Worm (Caenorhabditis elegans) whole organism, L4 larva: ENCODE results near the gene F55B11.6.

Experiments
- T26A8.4 ChIP-seq: fragments of 200-800 bp; sonication (Bioruptor generic); IDR thresholded peaks from 2 replicates; pipeline ENCODE4 v1.3.6; 2022; ENCODE audit warnings: missing genetic modification characterization, missing compliant biosample characterization
- aly-2 ChIP-seq: sonication (generic microtip); optimal IDR thresholded peaks from 2 replicates; lab custom pipeline; 2018; ENCODE audit warnings: missing biosample characterization, missing genetic modification characterization
- mdl-1 ChIP-seq, 2 experiments: fragments of 150-350 bp in 1 of 2; sonication (generic microtip) in 1 of 2; optimal IDR thresholded peaks; 2 replicates each; lab custom pipeline; 2014 to 2017; ENCODE audit warnings: missing biosample characterization in 2 of 2, missing genetic modification characterization in 2 of 2
- nhr-11 ChIP-seq: fragments of 150-350 bp; optimal IDR thresholded peaks from 2 replicates; lab custom pipeline; 2014; ENCODE audit warnings: missing biosample characterization, missing genetic modification characterization
- rbr-2 ChIP-seq: sonication (generic microtip); optimal IDR thresholded peaks from 2 replicates; lab custom pipeline; 2016; ENCODE audit warnings: missing genotype, missing genetic modification characterization, missing compliant biosample characterization
- snpc-4 ChIP-seq: fragments of 150-350 bp; optimal IDR thresholded peaks from 2 replicates; lab custom pipeline; 2014; ENCODE audit warnings: missing biosample characterization, missing genetic modification characterization
- unc-62 ChIP-seq, 3 experiments: fragments of 150-350 bp in 1 of 3; sonication (generic microtip); optimal IDR thresholded peaks in 2 of 3; peaks in 1 of 3; 1 replicate in 1 of 3; 2 replicates in 2 of 3; lab custom pipeline; 2014 to 2017; ENCODE audit warnings: missing biosample characterization in 3 of 3, missing genetic modification characterization in 3 of 3, missing genetic modification reagents in 3 of 3, missing genotype in 1 of 3

- TF ChIP-seq rbr-2 (tag; lab: Kevin White, UChicago) (no peak), snpc-4 (tag; lab: Kevin White, UChicago) (no peak), unc-62 (GFP tag; optimal IDR thresholded peaks at IDR 0.05 in 1 of 2; lab: Kevin White, UChicago) (no peak), unc-62 (tag; optimal IDR thresholded peaks at IDR 0.05; lab: Kevin White, UChicago) (no peak), aly-2 (tag; lab: Kevin White, UChicago) (no peak), mdl-1 (tag; optimal IDR thresholded peaks at IDR 0.05; lab: Kevin White, UChicago) (no peak), T26A8.4 (GFP tag; lab: Robert Waterston, UW) (no peak), nhr-11 (no peak)
These were observed 18.9 kb upstream of the F55B11.6 start for ce11 chrIV:14435902-14436301.
